Worm (Caenorhabditis elegans) whole organism, young adult: ENCODE results near the gene H03A11.13.
A peak's percentile ranks its signal among the peaks of the same experiment; 100 is the strongest.

Experiments used
- B0019.2 ChIP-seq: fragments of 200-800 bp; sonication (Bioruptor generic); conservative IDR thresholded peaks from 2 replicates; pipeline ENCODE4 v1.3.6; 2022; ENCODE audit warnings: missing genetic modification reagents, missing genetic modification characterization, missing compliant biosample characterization
- B0261.1 ChIP-seq: sonication (generic microtip); optimal IDR thresholded peaks from 2 replicates; lab custom pipeline; 2016; ENCODE audit warnings: mild to moderate bottlenecking, missing genetic modification characterization, moderate library complexity, missing compliant biosample characterization
- D2030.7 ChIP-seq: fragments of 200-800 bp; sonication (Bioruptor generic); IDR thresholded peaks from 2 replicates; pipeline ENCODE4 v1.3.6; 2022; ENCODE audit warnings: missing genetic modification reagents, missing genetic modification characterization, missing compliant biosample characterization
- F37B4.10 ChIP-seq: fragments of 200-800 bp; sonication (Bioruptor generic); IDR thresholded peaks from 2 replicates; pipeline ENCODE4 v1.3.6; 2022; ENCODE audit warnings: missing genetic modification characterization, missing compliant biosample characterization
- F57A8.1 ChIP-seq: fragments of 200-800 bp; sonication (Bioruptor generic); optimal IDR thresholded peaks from 2 replicates; lab custom pipeline; 2018; ENCODE audit warnings: mild to moderate bottlenecking, missing genetic modification characterization, moderate library complexity, missing compliant biosample characterization
- Y53F4B.3 ChIP-seq: fragments of 200-800 bp; sonication (Bioruptor generic); IDR thresholded peaks from 2 replicates; pipeline ENCODE4 v1.3.6; 2022; ENCODE audit warnings: missing genetic modification reagents, missing genetic modification characterization, missing compliant biosample characterization
- ZK185.1 ChIP-seq: sonication (generic microtip); optimal IDR thresholded peaks from 2 replicates; lab custom pipeline; 2016; ENCODE audit warnings: mild to moderate bottlenecking, missing genetic modification characterization, missing compliant biosample characterization; ENCODE audit not compliant: poor library complexity, severe bottlenecking
- attf-5 ChIP-seq: fragments of 200-800 bp; sonication (Bioruptor generic); optimal IDR thresholded peaks from 2 replicates; lab custom pipeline; 2018; ENCODE audit warnings: mild to moderate bottlenecking, missing genetic modification characterization, missing compliant biosample characterization
- attf-6 ChIP-seq: fragments of 200-800 bp; sonication (Bioruptor generic); IDR thresholded peaks from 2 replicates; pipeline ENCODE4 v1.3.6; 2022; ENCODE audit warnings: missing genetic modification reagents, missing genetic modification characterization, missing compliant biosample characterization
- bed-2 ChIP-seq: fragments of 200-800 bp; sonication (Bioruptor generic); IDR thresholded peaks from 2 replicates; pipeline ENCODE4 v1.3.6; 2022; ENCODE audit warnings: missing genetic modification reagents, missing genetic modification characterization, missing compliant biosample characterization
- ccch-3 ChIP-seq: fragments of 200-800 bp; sonication (Bioruptor generic); optimal IDR thresholded peaks from 2 replicates; lab custom pipeline; 2018; ENCODE audit warnings: mild to moderate bottlenecking, missing genetic modification characterization, missing compliant biosample characterization
- cebp-2 ChIP-seq: fragments of 200-800 bp; sonication (Bioruptor generic); IDR thresholded peaks from 2 replicates; pipeline ENCODE4 v1.3.6; 2022; ENCODE audit warnings: missing genetic modification characterization, missing compliant biosample characterization
- ceh-100 ChIP-seq: fragments of 200-800 bp; sonication (Bioruptor generic); IDR thresholded peaks from 2 replicates; pipeline ENCODE4 v1.3.6; 2022; ENCODE audit warnings: missing genetic modification reagents, missing genetic modification characterization, missing compliant biosample characterization
- ceh-58 ChIP-seq: fragments of 200-800 bp; sonication (Bioruptor generic); IDR thresholded peaks from 2 replicates; pipeline ENCODE4 v1.3.6; 2022; ENCODE audit warnings: missing genetic modification characterization, missing compliant biosample characterization
- die-1 ChIP-seq: sonication (generic microtip); optimal IDR thresholded peaks from 2 replicates; lab custom pipeline; 2016; ENCODE audit warnings: missing genotype, mild to moderate bottlenecking, missing genetic modification characterization, missing compliant biosample characterization
- dox-1 ChIP-seq: fragments of 200-800 bp; sonication (Bioruptor generic); IDR thresholded peaks from 2 replicates; pipeline ENCODE4 v1.3.6; 2022; ENCODE audit warnings: missing genetic modification reagents, missing genetic modification characterization, missing compliant biosample characterization
- efl-1 ChIP-seq: fragments of 150-350 bp; optimal IDR thresholded peaks from 2 replicates; lab custom pipeline; 2014; ENCODE audit warnings: missing biosample characterization, missing genetic modification reagents, missing genetic modification characterization
- ekl-4 ChIP-seq: fragments of 200-800 bp; sonication (Bioruptor generic); IDR thresholded peaks from 2 replicates; pipeline ENCODE4 v1.3.6; 2022; ENCODE audit warnings: missing genetic modification reagents, missing genetic modification characterization, missing compliant biosample characterization
- him-1 ChIP-seq: sonication (generic microtip); optimal IDR thresholded peaks from 2 replicates; lab custom pipeline; 2016; ENCODE audit warnings: missing genotype, missing genetic modification reagents, missing genetic modification characterization, missing compliant biosample characterization
- hmg-1.2 ChIP-seq: fragments of 200-800 bp; sonication (Bioruptor generic); IDR thresholded peaks from 2 replicates; pipeline ENCODE4 v1.3.6; 2022; ENCODE audit warnings: missing genetic modification reagents, missing genetic modification characterization, missing compliant biosample characterization
- lin-26 ChIP-seq: fragments of 200-800 bp; sonication (Bioruptor generic); IDR thresholded peaks from 2 replicates; pipeline ENCODE4 v1.3.6; 2022; ENCODE audit warnings: missing genetic modification reagents, missing genetic modification characterization, missing compliant biosample characterization
- lin-40 ChIP-seq: sonication (generic microtip); optimal IDR thresholded peaks from 2 replicates; lab custom pipeline; 2016; ENCODE audit warnings: missing genetic modification characterization, mild to moderate bottlenecking, missing compliant biosample characterization, missing genotype, missing genetic modification reagents
- lin-54 ChIP-seq: fragments of 200-800 bp; sonication (Bioruptor generic); optimal IDR thresholded peaks from 2 replicates; lab custom pipeline; 2018; ENCODE audit warnings: mild to moderate bottlenecking, missing genetic modification characterization, missing compliant biosample characterization
- mel-28 ChIP-seq: sonication (generic microtip); optimal IDR thresholded peaks from 2 replicates; lab custom pipeline; 2016; ENCODE audit warnings: borderline replicate concordance, mild to moderate bottlenecking, missing genetic modification characterization, missing compliant biosample characterization
- nfyb-1 ChIP-seq: fragments of 200-800 bp; sonication (Bioruptor generic); IDR thresholded peaks from 2 replicates; pipeline ENCODE4 v1.3.6; 2022; ENCODE audit warnings: missing genetic modification reagents, missing genetic modification characterization, missing compliant biosample characterization
- nhr-80 ChIP-seq: sonication (generic microtip); optimal IDR thresholded peaks from 2 replicates; lab custom pipeline; 2016; ENCODE audit warnings: missing genetic modification characterization, missing compliant biosample characterization
- pbrm-1 ChIP-seq: fragments of 200-800 bp; sonication (Bioruptor generic); IDR thresholded peaks from 2 replicates; pipeline ENCODE4 v1.3.6; 2022; ENCODE audit warnings: missing genetic modification reagents, missing genetic modification characterization, missing compliant biosample characterization
- rcor-1 ChIP-seq: fragments of 200-800 bp; sonication (Bioruptor generic); IDR thresholded peaks from 2 replicates; pipeline ENCODE4 v1.3.6; 2022; ENCODE audit warnings: missing genetic modification reagents, missing genetic modification characterization, missing compliant biosample characterization
- rec-8 ChIP-seq, 2 experiments: sonication (generic microtip); optimal IDR thresholded peaks; 2 replicates each; lab custom pipeline; 2016; ENCODE audit warnings: mild to moderate bottlenecking in 2 of 2, missing genetic modification characterization in 2 of 2, missing genetic modification reagents in 2 of 2, missing genotype in 2 of 2, missing biosample characterization in 1 of 2, missing compliant biosample characterization in 1 of 2, moderate library complexity in 1 of 2
- rpc-1 ChIP-seq, 2 experiments: fragments of 150-350 bp in 1 of 2; sonication (generic microtip) in 1 of 2; optimal IDR thresholded peaks; 2 replicates each; lab custom pipeline; 2014 to 2018; ENCODE audit warnings: missing biosample characterization in 1 of 2, missing genetic modification characterization in 1 of 2, missing genetic modification reagents in 1 of 2, missing genotype in 1 of 2
- snpc-3.4 ChIP-seq: sonication (generic microtip); optimal IDR thresholded peaks from 2 replicates; lab custom pipeline; 2017; ENCODE audit warnings: missing genetic modification characterization, mild to moderate bottlenecking, missing compliant biosample characterization, antibody characterized with exemption, moderate library complexity, missing genotype, missing genetic modification reagents
- snpc-4 ChIP-seq, 5 experiments: fragments of 150-350 bp in 1 of 5; sonication (generic microtip) in 4 of 5; optimal IDR thresholded peaks; 2 replicates each; lab custom pipeline; 2014 to 2018; ENCODE audit warnings: missing genetic modification characterization in 5 of 5, missing biosample characterization in 3 of 5, antibody characterized with exemption in 2 of 5, mild to moderate bottlenecking in 2 of 5, missing compliant biosample characterization in 2 of 5, missing genotype in 2 of 5, moderate library complexity in 2 of 5, missing genetic modification reagents in 1 of 5
- tbp1 ChIP-seq: fragments of 200-800 bp; sonication (Bioruptor generic); optimal IDR thresholded peaks from 2 replicates; lab custom pipeline; 2018; ENCODE audit warnings: mild to moderate bottlenecking, missing genetic modification characterization, missing compliant biosample characterization
- unc-130 ChIP-seq: sonication (generic microtip); optimal IDR thresholded peaks from 2 replicates; lab custom pipeline; 2016; ENCODE audit warnings: missing genetic modification reagents, missing genetic modification characterization, missing compliant biosample characterization
- zim-3 ChIP-seq: sonication (generic microtip); optimal IDR thresholded peaks from 2 replicates; lab custom pipeline; 2017; ENCODE audit warnings: mild to moderate bottlenecking, missing genetic modification characterization, moderate library complexity, missing compliant biosample characterization
- ztf-18 ChIP-seq: sonication (generic microtip); optimal IDR thresholded peaks from 2 replicates; lab custom pipeline; 2016; ENCODE audit warnings: missing genotype, mild to moderate bottlenecking, missing genetic modification characterization, missing compliant biosample characterization
- ztf-3 ChIP-seq: fragments of 200-800 bp; sonication (Bioruptor generic); optimal IDR thresholded peaks from 2 replicates; lab custom pipeline; 2018; ENCODE audit warnings: mild to moderate bottlenecking, missing genetic modification characterization, missing compliant biosample characterization

Gene H03A11.13

ce11 chrX:15241169-15241568 is 28.1 kb upstream of the H03A11.13 start (continued):
- TF ChIP-seq rcor-1 (GFP tag; lab: Robert Waterston, UW) (0 out of 2 replicates have a peak, but pooled peaks have one; percentile 18), B0261.1 (peak; percentile 66), tbp1 (GFP tag; lab: Kevin White, UChicago) (peak; percentile 86), B0019.2 (GFP tag; lab: Robert Waterston, UW) (no peak), F57A8.1 (GFP tag; lab: Kevin White, UChicago) (peak; percentile 18), F37B4.10 (no peak), zim-3 (tag; lab: Kevin White, UChicago) (no peak), dox-1 (GFP tag; lab: Robert Waterston, UW) (peak; percentile 61), ceh-58 (GFP tag; lab: Robert Waterston, UW) (no peak), lin-54 (GFP tag; lab: Kevin White, UChicago) (peak; percentile 39), attf-5 (GFP tag; lab: Kevin White, UChicago) (peak; percentile 11), Y53F4B.3 (GFP tag; lab: Robert Waterston, UW) (no peak)

DNA sequence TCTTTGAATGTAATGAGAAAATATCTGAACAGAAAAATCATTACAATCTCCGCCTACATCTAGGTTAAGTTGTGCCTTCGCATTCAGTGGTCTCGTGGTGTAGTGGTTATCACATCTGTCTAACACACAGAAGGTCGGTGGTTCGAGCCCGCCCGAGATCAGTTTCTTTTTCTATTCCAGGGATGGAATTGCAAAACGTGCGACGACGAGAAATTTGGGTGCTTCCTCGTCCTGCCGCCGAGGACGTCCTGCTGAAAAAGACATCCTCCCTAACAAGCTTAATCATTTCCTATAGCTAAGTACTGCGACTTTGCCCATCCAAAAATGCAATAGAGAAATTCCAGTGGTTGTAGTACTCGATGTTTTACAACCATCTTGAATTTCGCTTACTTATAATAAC is 23.0 kb upstream of the H03A11.13 start:
- TF ChIP-seq rec-8 (tag; optimal IDR thresholded peaks at IDR 0.05; lab: Kevin White, UChicago) (peak in 1 of 2 experiments; percentile 23), ekl-4 (GFP tag; lab: Robert Waterston, UW) (peak; percentile 76; the same call in 1 of the 2 replicates), tbp1 (GFP tag; lab: Kevin White, UChicago) (peak; percentile 87), him-1 (tag; lab: Kevin White, UChicago) (peak; percentile 67), ztf-18 (tag; lab: Kevin White, UChicago) (peak; percentile 27), mel-28 (tag; lab: Kevin White, UChicago) (no peak), pbrm-1 (peak; percentile 71; the same call in 1 of the 2 replicates), nhr-80 (peak; percentile 19), ztf-3 (no peak), die-1 (peak; percentile 19), dox-1 (GFP tag; lab: Robert Waterston, UW) (peak; percentile 58), ccch-3 (GFP tag; lab: Kevin White, UChicago) (no peak), ZK185.1 (tag; lab: Kevin White, UChicago) (no peak), D2030.7 (GFP tag; lab: Robert Waterston, UW) (peak; percentile 55; the same call in 1 of the 2 replicates), attf-6 (GFP tag; lab: Robert Waterston, UW) (no peak), lin-26 (GFP tag; lab: Robert Waterston, UW) (peak; percentile 48; the same call in 1 of the 2 replicates), B0261.1 (peak; percentile 75), nfyb-1 (GFP tag; lab: Robert Waterston, UW) (peak; percentile 71; the same call in 1 of the 2 replicates), unc-130 (GFP tag; lab: Kevin White, UChicago) (no peak), hmg-1.2 (GFP tag; lab: Robert Waterston, UW) (peak; percentile 48; the same call in 1 of the 2 replicates), lin-40 (tag; lab: Kevin White, UChicago) (peak; percentile 33), snpc-3.4 (tag; lab: Kevin White, UChicago) (peak; percentile 9), zim-3 (tag; lab: Kevin White, UChicago) (peak; percentile 6), snpc-4 (GFP tag; optimal IDR thresholded peaks at IDR 0.05; lab: Kevin White, UChicago) (no peak), snpc-4 (tag; optimal IDR thresholded peaks at IDR 0.05; lab: Kevin White, UChicago) (peak in 2 of 4 experiments; percentile 22 to 65), efl-1 (no peak), cebp-2 (0 out of 2 replicates have a peak, but pooled peaks have one; percentile 8), ceh-100 (peak; percentile 28; the same call in 1 of the 2 replicates), bed-2 (no peak), rpc-1 (optimal IDR thresholded peaks at IDR 0.05; lab: Kevin White, UChicago) (peak; percentile 57), rpc-1 (tag; optimal IDR thresholded peaks at IDR 0.05; lab: Kevin White, UChicago) (peak; percentile 75)
